Worm (Caenorhabditis elegans) whole organism, L2 larva: ENCODE data around the gene ifta-1.

Experiments used
- snpc-4 ChIP-seq: fragments of 150-350 bp; optimal IDR thresholded peaks from 2 replicates; lab custom pipeline; 2014; ENCODE audit warnings: missing biosample characterization, missing genetic modification characterization
- unc-39 ChIP-seq: fragments of 150-350 bp; optimal IDR thresholded peaks from 2 replicates; lab custom pipeline; 2014; ENCODE audit warnings: missing biosample characterization, missing genetic modification characterization

ce11 chrX:5567454-5567853, 14.9 kb upstream of the ifta-1 start, which contains the start of gene mec-2:
- TF ChIP-seq unc-39 (tag; lab: Kevin White, UChicago) (no peak), snpc-4 (tag; lab: Kevin White, UChicago) (no peak)
